Worm (Caenorhabditis elegans) whole organism, L4 larva: ENCODE results near the gene srv-6.
A peak's percentile ranks its signal among the peaks of the same experiment; 100 is the strongest.

Experiments used
- F10B5.3 ChIP-seq: sonication (generic microtip); optimal IDR thresholded peaks from 2 replicates; lab custom pipeline; 2016; ENCODE audit warnings: mild to moderate bottlenecking, missing genetic modification characterization, missing compliant biosample characterization
- F44E2.7 ChIP-seq: fragments of 200-800 bp; sonication (Bioruptor generic); IDR thresholded peaks from 2 replicates; pipeline ENCODE4 v2.1.2; 2022; ENCODE audit warnings: missing genetic modification characterization, missing compliant biosample characterization
- Y75B8A.6 ChIP-seq: fragments of 200-800 bp; sonication (Bioruptor generic); IDR thresholded peaks from 2 replicates; pipeline ENCODE4 v1.3.6; 2022; ENCODE audit warnings: missing genetic modification reagents, missing genetic modification characterization, missing compliant biosample characterization
- ZK337.2 ChIP-seq: fragments of 200-800 bp; sonication (Bioruptor generic); IDR thresholded peaks from 2 replicates; pipeline ENCODE4 v1.3.6; 2022; ENCODE audit warnings: missing genetic modification reagents, missing genetic modification characterization, missing compliant biosample characterization
- ZK546.5 ChIP-seq, 2 experiments: sonication (generic microtip); optimal IDR thresholded peaks; 2 replicates each; lab custom pipeline; 2017; ENCODE audit warnings: missing biosample characterization in 2 of 2, missing genetic modification characterization in 2 of 2
- aha-1 ChIP-seq: fragments of 150-350 bp; peaks from one replicate; lab custom pipeline; 2014; ENCODE audit warnings: missing biosample characterization, missing genetic modification characterization
- aly-2 ChIP-seq: sonication (generic microtip); optimal IDR thresholded peaks from 2 replicates; lab custom pipeline; 2018; ENCODE audit warnings: missing biosample characterization, missing genetic modification characterization
- ceh-20 ChIP-seq: fragments of 200-800 bp; sonication (Bioruptor generic); IDR thresholded peaks from 2 replicates; pipeline ENCODE4 v1.3.6; 2022; ENCODE audit warnings: missing genetic modification reagents, missing genetic modification characterization, missing compliant biosample characterization
- ceh-62 ChIP-seq: sonication (generic microtip); optimal IDR thresholded peaks from 2 replicates; lab custom pipeline; 2017; ENCODE audit warnings: missing biosample characterization, missing genetic modification characterization
- ceh-82 ChIP-seq: sonication (generic microtip); optimal IDR thresholded peaks from 2 replicates; lab custom pipeline; 2017; ENCODE audit warnings: missing biosample characterization, missing genetic modification characterization
- daf-16 ChIP-seq, 3 experiments: sonication (generic microtip); optimal IDR thresholded peaks; 2 replicates each; lab custom pipeline; 2016 to 2017; ENCODE audit warnings: missing genetic modification characterization in 3 of 3, missing genetic modification reagents in 3 of 3, mild to moderate bottlenecking in 2 of 3, missing compliant biosample characterization in 2 of 3, missing biosample characterization in 1 of 3, moderate library complexity in 1 of 3
- dve-1 ChIP-seq: sonication (generic microtip); optimal IDR thresholded peaks from 2 replicates; lab custom pipeline; 2017; ENCODE audit warnings: antibody characterized with exemption, mild to moderate bottlenecking, missing genetic modification characterization, missing compliant biosample characterization; ENCODE audit not compliant: insufficient read depth
- egl-43 ChIP-seq: fragments of 200-800 bp; sonication (Bioruptor generic); IDR thresholded peaks from 2 replicates; pipeline ENCODE4 v1.3.6; 2022; ENCODE audit warnings: missing genetic modification reagents, missing genetic modification characterization, missing compliant biosample characterization
- fkh-10 ChIP-seq: fragments of 150-350 bp; optimal IDR thresholded peaks from 2 replicates; lab custom pipeline; 2014; ENCODE audit warnings: missing biosample characterization, missing genetic modification reagents, missing genetic modification characterization
- hlh-11 ChIP-seq: fragments of 200-800 bp; sonication (Bioruptor generic); optimal IDR thresholded peaks from 2 replicates; lab custom pipeline; 2018; ENCODE audit warnings: mild to moderate bottlenecking, missing genetic modification characterization, missing compliant biosample characterization
- hlh-30 ChIP-seq: sonication (generic microtip); optimal IDR thresholded peaks from 2 replicates; lab custom pipeline; 2017; ENCODE audit warnings: antibody characterized with exemption, mild to moderate bottlenecking, missing genetic modification characterization, missing compliant biosample characterization; ENCODE audit not compliant: insufficient read depth
- jun-1 ChIP-seq: fragments of 150-350 bp; optimal IDR thresholded peaks from 2 replicates; lab custom pipeline; 2014; ENCODE audit warnings: missing biosample characterization, missing genetic modification reagents, missing genetic modification characterization
- lin-29 ChIP-seq: fragments of 200-800 bp; sonication (Bioruptor generic); IDR thresholded peaks from 2 replicates; pipeline ENCODE4 v1.3.6; 2022; ENCODE audit warnings: missing genetic modification reagents, missing genetic modification characterization, missing compliant biosample characterization
- lin-39 ChIP-seq: fragments of 150-350 bp; optimal IDR thresholded peaks from 2 replicates; lab custom pipeline; 2014; ENCODE audit warnings: missing biosample characterization, missing genetic modification reagents, missing genetic modification characterization
- lir-3 ChIP-seq: sonication (generic microtip); optimal IDR thresholded peaks from 2 replicates; lab custom pipeline; 2016; ENCODE audit warnings: mild to moderate bottlenecking, missing genetic modification characterization, missing compliant biosample characterization
- lsy-2 ChIP-seq, 2 experiments: fragments of 150-350 bp in 1 of 2; sonication (generic microtip) in 1 of 2; optimal IDR thresholded peaks; 2 replicates each; lab custom pipeline; 2014 to 2017; ENCODE audit warnings: missing biosample characterization in 2 of 2, missing genetic modification characterization in 2 of 2
- mep-1 ChIP-seq: fragments of 150-350 bp; sonication (generic microtip); optimal IDR thresholded peaks from 3 replicates; lab custom pipeline; 2014; ENCODE audit warnings: missing biosample characterization, missing genetic modification characterization
- mes-2 ChIP-seq: sonication (generic microtip); optimal IDR thresholded peaks from 2 replicates; lab custom pipeline; 2016; ENCODE audit warnings: missing genotype, mild to moderate bottlenecking, missing genetic modification characterization, missing compliant biosample characterization; ENCODE audit not compliant: poor library complexity, severe bottlenecking
- nhr-25 ChIP-seq: sonication (generic microtip); optimal IDR thresholded peaks from 2 replicates; lab custom pipeline; 2017; ENCODE audit warnings: missing genetic modification characterization, mild to moderate bottlenecking, missing compliant biosample characterization, antibody characterized with exemption, moderate library complexity, borderline replicate concordance; ENCODE audit not compliant: insufficient read depth
- nhr-28 ChIP-seq: fragments of 150-350 bp; optimal IDR thresholded peaks from 2 replicates; lab custom pipeline; 2014; ENCODE audit warnings: missing biosample characterization, missing genetic modification characterization
- nhr-42 ChIP-seq: fragments of 200-800 bp; sonication (Bioruptor generic); IDR thresholded peaks from 2 replicates; pipeline ENCODE4 v1.3.6; 2022; ENCODE audit warnings: missing genetic modification characterization, missing compliant biosample characterization
- nhr-6 ChIP-seq: fragments of 150-350 bp; optimal IDR thresholded peaks from 2 replicates; lab custom pipeline; 2014; ENCODE audit warnings: missing biosample characterization, missing genetic modification characterization
- nhr-77 ChIP-seq: fragments of 150-350 bp; optimal IDR thresholded peaks from 2 replicates; lab custom pipeline; 2014; ENCODE audit warnings: missing biosample characterization, missing genetic modification characterization
- php-3 ChIP-seq: fragments of 200-800 bp; sonication (Bioruptor generic); IDR thresholded peaks from 2 replicates; pipeline ENCODE4 v1.3.6; 2022; ENCODE audit warnings: missing genetic modification reagents, missing genetic modification characterization, missing compliant biosample characterization
- pqm-1 ChIP-seq: sonication (generic microtip); optimal IDR thresholded peaks from 2 replicates; lab custom pipeline; 2017; ENCODE audit warnings: missing biosample characterization, missing genetic modification characterization
- saeg-2 ChIP-seq: fragments of 200-800 bp; sonication (Bioruptor generic); IDR thresholded peaks from 2 replicates; pipeline ENCODE4 v1.3.6; 2022; ENCODE audit warnings: missing genetic modification reagents, missing genetic modification characterization, missing compliant biosample characterization
- spr-1 ChIP-seq: sonication (generic microtip); optimal IDR thresholded peaks from 2 replicates; lab custom pipeline; 2016; ENCODE audit warnings: mild to moderate bottlenecking, missing genetic modification characterization, missing compliant biosample characterization
- spr-3 ChIP-seq: fragments of 200-800 bp; sonication (Bioruptor generic); optimal IDR thresholded peaks from 2 replicates; lab custom pipeline; 2018; ENCODE audit warnings: mild to moderate bottlenecking, missing genetic modification characterization, missing compliant biosample characterization
- unc-62 ChIP-seq, 3 experiments: fragments of 150-350 bp in 1 of 3; sonication (generic microtip); optimal IDR thresholded peaks in 2 of 3; peaks in 1 of 3; 1 replicate in 1 of 3; 2 replicates in 2 of 3; lab custom pipeline; 2014 to 2017; ENCODE audit warnings: missing biosample characterization in 3 of 3, missing genetic modification characterization in 3 of 3, missing genetic modification reagents in 3 of 3, missing genotype in 1 of 3
- zip-2 ChIP-seq: fragments of 150-350 bp; optimal IDR thresholded peaks from 2 replicates; lab custom pipeline; 2014; ENCODE audit warnings: missing biosample characterization, missing genetic modification characterization
- ztf-11 ChIP-seq: fragments of 150-350 bp; optimal IDR thresholded peaks from 2 replicates; lab custom pipeline; 2014; ENCODE audit warnings: missing biosample characterization, missing genetic modification characterization

Gene srv-6

ce11 chrX:4274116-4274515 lies 17.3 kb downstream of the srv-6 start, which contains the start of gene mec-18:
mec-18 (minus strand) TSS chrX:4274216.
- TF ChIP-seq lsy-2 (tag; optimal IDR thresholded peaks at IDR 0.05; lab: Kevin White, UChicago) (no peak), saeg-2 (no peak), ZK546.5 (tag; optimal IDR thresholded peaks at IDR 0.05; lab: Kevin White, UChicago) (no peak), nhr-77 (tag; lab: Kevin White, UChicago) (no peak), zip-2 (tag; lab: Kevin White, UChicago) (no peak), ceh-20 (no peak), daf-16 (GFP tag; optimal IDR thresholded peaks at IDR 0.05; lab: Kevin White, UChicago) (no peak), daf-16 (tag; optimal IDR thresholded peaks at IDR 0.05; lab: Kevin White, UChicago) (no peak), F10B5.3 (tag; lab: Kevin White, UChicago) (no peak), lin-29 (GFP tag; lab: Robert Waterston, UW) (no peak), hlh-30 (no peak)

ce11 chrX:4279294-4279782 lies 22.5 kb downstream of the srv-6 start, which contains the start of the genes twk-28 and ets-9:
twk-28 (minus strand) TSS chrX:4279344.
ets-9 (plus strand) TSS chrX:4279703.
- TF ChIP-seq aha-1, result peak; percentile 89
- no peak for TF ChIP-seq lin-39 (tag; lab: Kevin White, UChicago)
- TF ChIP-seq unc-62 (GFP tag; optimal IDR thresholded peaks at IDR 0.05 in 1 of 2; lab: Kevin White, UChicago), result peak in 1 of 2 experiments; percentile 95
- TF ChIP-seq unc-62 (tag; optimal IDR thresholded peaks at IDR 0.05; lab: Kevin White, UChicago), result no peak
- TF ChIP-seq, all 104 proteins: peak for 2

- no peak for TF ChIP-seq mes-2 (tag; lab: Kevin White, UChicago)
- 0 out of 2 replicates have a peak, but pooled peaks have one; percentile 46 for TF ChIP-seq php-3 (GFP tag; lab: Robert Waterston, UW)
- TF ChIP-seq spr-3, result no peak
- TF ChIP-seq F44E2.7 (GFP tag; lab: Robert Waterston, UW), result no peak
- TF ChIP-seq aha-1, result peak; percentile 7
- TF ChIP-seq Y75B8A.6 (GFP tag; lab: Robert Waterston, UW), result no peak
- no peak for TF ChIP-seq jun-1 (tag; lab: Kevin White, UChicago)
- TF ChIP-seq daf-16 (GFP tag; optimal IDR thresholded peaks at IDR 0.05; lab: Kevin White, UChicago), result no peak
- TF ChIP-seq daf-16 (tag; optimal IDR thresholded peaks at IDR 0.05; lab: Kevin White, UChicago), result peak; percentile 53
- peak; percentile 1 for TF ChIP-seq hlh-11
- no peak for TF ChIP-seq spr-1
- no peak for TF ChIP-seq nhr-42
- peak; percentile 4 for TF ChIP-seq dve-1 (tag; lab: Kevin White, UChicago)
- TF ChIP-seq egl-43 (GFP tag; lab: Robert Waterston, UW), result no peak
- TF ChIP-seq zip-2 (tag; lab: Kevin White, UChicago), result no peak
- no peak for TF ChIP-seq lir-3 (tag; lab: Kevin White, UChicago)
- no peak for TF ChIP-seq ZK337.2 (GFP tag; lab: Robert Waterston, UW)
- no peak for TF ChIP-seq ceh-82 (tag; lab: Kevin White, UChicago)
- no peak for TF ChIP-seq nhr-25 (tag; lab: Kevin White, UChicago)
- no peak for TF ChIP-seq aly-2 (tag; lab: Kevin White, UChicago)
- TF ChIP-seq pqm-1 (tag; lab: Kevin White, UChicago), result peak; percentile 30
- TF ChIP-seq mep-1, result no peak
- TF ChIP-seq nhr-28 (tag; lab: Kevin White, UChicago), result peak; percentile 43
- TF ChIP-seq unc-62 (GFP tag; optimal IDR thresholded peaks at IDR 0.05 in 1 of 2; lab: Kevin White, UChicago), result peak in 1 of 2 experiments; percentile 76
- TF ChIP-seq unc-62 (tag; optimal IDR thresholded peaks at IDR 0.05; lab: Kevin White, UChicago), result no peak
- no peak for TF ChIP-seq ztf-11 (tag; lab: Kevin White, UChicago)
Measured at ce11 chrX:4282380-4282779, 25.5 kb downstream of the srv-6 start, which contains the start of gene C52B9.19. C52B9.19 (plus strand) TSS chrX:4282555.

- TF ChIP-seq nhr-6 (tag; lab: Kevin White, UChicago) (peak; percentile 56), daf-16 (GFP tag; optimal IDR thresholded peaks at IDR 0.05; lab: Kevin White, UChicago) (no peak), daf-16 (tag; optimal IDR thresholded peaks at IDR 0.05; lab: Kevin White, UChicago) (peak; percentile 82), ceh-62 (no peak), nhr-28 (tag; lab: Kevin White, UChicago) (peak; percentile 65), dve-1 (tag; lab: Kevin White, UChicago) (peak; percentile 31), php-3 (GFP tag; lab: Robert Waterston, UW) (peak; percentile 46; the same call in 1 of the 2 replicates), spr-1 (no peak), pqm-1 (tag; lab: Kevin White, UChicago) (peak; percentile 52), fkh-10 (no peak)
Measured at ce11 chrX:4283989-4284388, 27.1 kb downstream of the srv-6 start, which contains the start of gene ets-10. ets-10 (plus strand) TSS chrX:4284189.
